Fruit fly (Drosophila melanogaster) whole organism, embryonic: ENCODE measurements around the gene CG2124.

Experiments used
- Ada2b ChIP-seq: fragments of 200-800 bp; sonication (Bioruptor generic); IDR thresholded peaks from 2 replicates; pipeline ENCODE4 v1.3.6; 2022; ENCODE audit warnings: missing biosample characterization, missing genetic modification characterization
- Bgb ChIP-seq: fragments of 200-800 bp; sonication (Bioruptor generic); IDR thresholded peaks from 2 replicates; pipeline ENCODE4 v1.3.6; 2022; ENCODE audit warnings: missing biosample characterization, missing genetic modification characterization; ENCODE audit not compliant: partially characterized antibody
- Bteb2 ChIP-seq: fragments of 200-800 bp; sonication (Bioruptor generic); optimal IDR thresholded peaks from 2 replicates; lab custom pipeline; 2016; ENCODE audit warnings: missing biosample characterization, missing genetic modification characterization
- CG10321 ChIP-seq: fragments of 200-800 bp; sonication (Bioruptor generic); IDR thresholded peaks from 2 replicates; pipeline ENCODE4 v1.3.6; 2022; ENCODE audit warnings: missing biosample characterization, missing genetic modification characterization
- CG10979 ChIP-seq: fragments of 200-800 bp; sonication (Bioruptor generic); optimal IDR thresholded peaks from 2 replicates; lab custom pipeline; 2018; ENCODE audit warnings: missing biosample characterization, mild to moderate bottlenecking, missing genetic modification characterization, moderate library complexity
- CG12744 ChIP-seq: fragments of 200-800 bp; sonication (Bioruptor generic); optimal IDR thresholded peaks from 2 replicates; lab custom pipeline; 2016; ENCODE audit warnings: missing biosample characterization, missing genetic modification characterization
- CG13123 ChIP-seq: fragments of 200-800 bp; sonication (Bioruptor generic); optimal IDR thresholded peaks from 2 replicates; lab custom pipeline; 2016; ENCODE audit warnings: missing biosample characterization, missing genetic modification characterization
- CG13424 ChIP-seq: fragments of 200-800 bp; sonication (Bioruptor generic); optimal IDR thresholded peaks from 2 replicates; lab custom pipeline; 2019; ENCODE audit warnings: missing biosample characterization, mild to moderate bottlenecking, missing genetic modification characterization, moderate library complexity
- CG13894 ChIP-seq: fragments of 200-800 bp; sonication (Bioruptor generic); optimal IDR thresholded peaks from 3 replicates; lab custom pipeline; 2018; ENCODE audit warnings: missing biosample characterization, mild to moderate bottlenecking, missing genetic modification characterization, moderate library complexity
- CG15696 ChIP-seq: fragments of 200-800 bp; sonication (Bioruptor generic); optimal IDR thresholded peaks from 2 replicates; lab custom pipeline; 2019; ENCODE audit warnings: missing biosample characterization, mild to moderate bottlenecking, missing genetic modification characterization, moderate library complexity
- CG2712 ChIP-seq: fragments of 200-800 bp; optimal IDR thresholded peaks from 3 replicates; lab custom pipeline; 2019; ENCODE audit warnings: missing biosample characterization, mild to moderate bottlenecking, missing genetic modification characterization, moderate library complexity
- CG3065 ChIP-seq: fragments of 200-800 bp; sonication (Bioruptor generic); optimal IDR thresholded peaks from 2 replicates; lab custom pipeline; 2016; ENCODE audit warnings: missing biosample characterization, missing genetic modification characterization
- CG31441 ChIP-seq: fragments of 200-800 bp; sonication (Bioruptor generic); IDR thresholded peaks from 2 replicates; pipeline ENCODE4 v1.3.6; 2022; ENCODE audit warnings: missing biosample characterization, missing genetic modification characterization
- CG3995 ChIP-seq: fragments of 200-800 bp; sonication (Bioruptor generic); optimal IDR thresholded peaks from 3 replicates; lab custom pipeline; 2016; ENCODE audit warnings: missing biosample characterization, missing genetic modification characterization
- CG4360 ChIP-seq: fragments of 200-800 bp; sonication (Bioruptor generic); IDR thresholded peaks from 2 replicates; pipeline ENCODE4 v1.3.6; 2022; ENCODE audit warnings: missing biosample characterization, missing genetic modification characterization
- CG4730 ChIP-seq: fragments of 200-800 bp; sonication (Bioruptor generic); IDR thresholded peaks from 2 replicates; pipeline ENCODE4 v1.3.6; 2022; ENCODE audit warnings: missing biosample characterization, missing genetic modification characterization
- CG8388 ChIP-seq: fragments of 200-800 bp; sonication (Bioruptor generic); optimal IDR thresholded peaks from 2 replicates; lab custom pipeline; 2019; ENCODE audit warnings: missing biosample characterization, mild to moderate bottlenecking, missing genetic modification characterization, moderate library complexity
- CG8765 ChIP-seq: fragments of 200-800 bp; sonication (Bioruptor generic); IDR thresholded peaks from 2 replicates; pipeline ENCODE4 v1.3.6; 2022; ENCODE audit warnings: missing biosample characterization, missing genetic modification characterization
- CHES-1-like ChIP-seq: fragments of 200-800 bp; sonication (Bioruptor generic); optimal IDR thresholded peaks from 2 replicates; lab custom pipeline; 2016; ENCODE audit warnings: missing biosample characterization, missing genetic modification characterization
- CoRest ChIP-seq: fragments of 200-800 bp; sonication (Bioruptor generic); optimal IDR thresholded peaks from 3 replicates; lab custom pipeline; 2018; ENCODE audit warnings: missing biosample characterization, mild to moderate bottlenecking, missing genetic modification characterization, moderate library complexity
- Dad ChIP-seq: fragments of 200-800 bp; sonication (Bioruptor generic); optimal IDR thresholded peaks from 3 replicates; lab custom pipeline; 2016; ENCODE audit warnings: missing biosample characterization, missing genetic modification characterization
- Dek ChIP-seq: fragments of 200-800 bp; sonication (Bioruptor generic); optimal IDR thresholded peaks from 3 replicates; lab custom pipeline; 2019; ENCODE audit warnings: missing biosample characterization, mild to moderate bottlenecking, missing genetic modification characterization, moderate library complexity
- Dp ChIP-seq: fragments of 200-800 bp; sonication (Bioruptor generic); optimal IDR thresholded peaks from 2 replicates; lab custom pipeline; 2018; ENCODE audit warnings: missing biosample characterization, mild to moderate bottlenecking, missing genetic modification characterization, moderate library complexity
- Drgx ChIP-seq: fragments of 200-800 bp; sonication (Bioruptor generic); IDR thresholded peaks from 2 replicates; pipeline ENCODE4 v1.3.6; 2022; ENCODE audit warnings: missing biosample characterization, missing genetic modification characterization
- E2f2 ChIP-seq: fragments of 200-800 bp; sonication (Bioruptor generic); IDR thresholded peaks from 2 replicates; pipeline ENCODE4 v1.3.6; 2022; ENCODE audit warnings: missing biosample characterization, missing genetic modification characterization
- Fer1 ChIP-seq: fragments of 200-800 bp; sonication (Bioruptor generic); optimal IDR thresholded peaks from 2 replicates; lab custom pipeline; 2017; ENCODE audit warnings: missing biosample characterization, mild to moderate bottlenecking, missing genetic modification characterization
- Fer3 ChIP-seq: fragments of 200-800 bp; sonication (Bioruptor generic); optimal IDR thresholded peaks from 2 replicates; lab custom pipeline; 2018; ENCODE audit warnings: missing biosample characterization, mild to moderate bottlenecking, missing genetic modification characterization, moderate library complexity
- Gsc ChIP-seq: fragments of 200-800 bp; sonication (Bioruptor generic); IDR thresholded peaks from 2 replicates; pipeline ENCODE4 v1.3.6; 2022; ENCODE audit warnings: missing biosample characterization, missing genetic modification characterization
- Med ChIP-seq: fragments of 200-800 bp; sonication (Bioruptor generic); peaks from one replicate; lab custom pipeline; 2016; ENCODE audit warnings: missing biosample characterization, missing genetic modification characterization, mild to moderate bottlenecking, inconsistent platforms, moderate library complexity
- Meics ChIP-seq: fragments of 200-800 bp; sonication (Bioruptor generic); optimal IDR thresholded peaks from 2 replicates; lab custom pipeline; 2017; ENCODE audit warnings: missing biosample characterization, mild to moderate bottlenecking, missing genetic modification characterization
- Sin3A ChIP-seq: fragments of >200 bp; optimal IDR thresholded peaks from 2 replicates; lab custom pipeline; 2018
- abd-A ChIP-seq: fragments of 200-800 bp; sonication (Bioruptor generic); optimal IDR thresholded peaks from 3 replicates; lab custom pipeline; 2019; ENCODE audit warnings: missing biosample characterization, mild to moderate bottlenecking, missing genetic modification characterization, moderate library complexity
- amos ChIP-seq: fragments of 200-800 bp; sonication (Bioruptor generic); IDR thresholded peaks from 2 replicates; pipeline ENCODE4 v1.3.6; 2022; ENCODE audit warnings: missing biosample characterization, missing genetic modification characterization; ENCODE audit not compliant: partially characterized antibody
- bowl ChIP-seq: fragments of 200-800 bp; sonication (Bioruptor generic); IDR thresholded peaks from 2 replicates; pipeline ENCODE4 v1.3.6; 2022; ENCODE audit warnings: missing biosample characterization, missing genetic modification characterization
- chm ChIP-seq: fragments of 200-800 bp; sonication (Bioruptor generic); IDR thresholded peaks from 2 replicates; pipeline ENCODE4 v1.3.6; 2022; ENCODE audit warnings: missing biosample characterization, missing genetic modification characterization
- ewg ChIP-seq: fragments of 200-800 bp; sonication (Bioruptor generic); optimal IDR thresholded peaks from 3 replicates; lab custom pipeline; 2017; ENCODE audit warnings: mild to moderate bottlenecking, missing biosample characterization, missing genetic modification reagents, missing genetic modification characterization
- ftz-f1 ChIP-seq: fragments of 200-800 bp; sonication (Bioruptor generic); optimal IDR thresholded peaks from 2 replicates; lab custom pipeline; 2016; ENCODE audit warnings: missing biosample characterization, missing genetic modification characterization
- gem ChIP-seq: fragments of 200-800 bp; sonication (Bioruptor generic); optimal IDR thresholded peaks from 2 replicates; lab custom pipeline; 2019; ENCODE audit warnings: missing biosample characterization, mild to moderate bottlenecking, missing genetic modification characterization, moderate library complexity
- hkb ChIP-seq, 2 experiments: fragments of 200-800 bp in 1 of 2; fragments of >200 bp in 1 of 2; sonication (Bioruptor generic) in 1 of 2; IDR thresholded peaks in 1 of 2; optimal IDR thresholded peaks in 1 of 2; 2 replicates each; pipeline versions ENCODE4 v1.3.6 to Lab custom; 2017 to 2022; ENCODE audit warnings: missing biosample characterization in 1 of 2, missing genetic modification characterization in 1 of 2
- kah ChIP-seq: fragments of 200-800 bp; sonication (Bioruptor generic); optimal IDR thresholded peaks from 2 replicates; lab custom pipeline; 2018; ENCODE audit warnings: missing biosample characterization, mild to moderate bottlenecking, missing genetic modification characterization
- klu ChIP-seq: fragments of 200-800 bp; sonication (Bioruptor generic); IDR thresholded peaks from 2 replicates; pipeline ENCODE4 v1.3.6; 2022; ENCODE audit warnings: missing biosample characterization, missing genetic modification characterization
- oc ChIP-seq: fragments of 200-800 bp; sonication (Bioruptor generic); optimal IDR thresholded peaks from 2 replicates; lab custom pipeline; 2018; ENCODE audit warnings: missing biosample characterization, mild to moderate bottlenecking, missing genetic modification characterization, moderate library complexity
- odd ChIP-seq: fragments of 200-800 bp; sonication (Bioruptor generic); optimal IDR thresholded peaks from 2 replicates; lab custom pipeline; 2017; ENCODE audit warnings: missing biosample characterization, mild to moderate bottlenecking, missing genetic modification characterization
- pita ChIP-seq: fragments of 200-800 bp; sonication (Bioruptor generic); optimal IDR thresholded peaks from 2 replicates; lab custom pipeline; 2017; ENCODE audit warnings: missing biosample characterization, mild to moderate bottlenecking, missing genetic modification characterization
- pnt ChIP-seq: fragments of 200-800 bp; sonication (Bioruptor generic); optimal IDR thresholded peaks from 3 replicates; lab custom pipeline; 2016; ENCODE audit warnings: missing biosample characterization, missing genetic modification characterization
- sens ChIP-seq: fragments of 200-800 bp; sonication (Bioruptor generic); peaks from one replicate; lab custom pipeline; 2016; ENCODE audit warnings: missing biosample characterization, missing genetic modification characterization
- ssp ChIP-seq: fragments of 200-800 bp; sonication (Bioruptor generic); IDR thresholded peaks from 2 replicates; pipeline ENCODE4 v1.3.6; 2022; ENCODE audit warnings: missing biosample characterization, missing genetic modification characterization
- tap ChIP-seq: fragments of 200-800 bp; optimal IDR thresholded peaks from 3 replicates; lab custom pipeline; 2019; ENCODE audit warnings: missing biosample characterization, mild to moderate bottlenecking, missing genetic modification characterization, moderate library complexity
- unc-4 ChIP-seq: fragments of 200-800 bp; sonication (Bioruptor generic); IDR thresholded peaks from 2 replicates; pipeline ENCODE4 v1.3.6; 2022; ENCODE audit warnings: missing biosample characterization, missing genetic modification characterization; ENCODE audit not compliant: partially characterized antibody
- zfh2 ChIP-seq: fragments of 200-800 bp; sonication (Bioruptor generic); optimal IDR thresholded peaks from 2 replicates; lab custom pipeline; 2016; ENCODE audit warnings: missing biosample characterization, missing genetic modification characterization

Gene CG2124

DNA sequence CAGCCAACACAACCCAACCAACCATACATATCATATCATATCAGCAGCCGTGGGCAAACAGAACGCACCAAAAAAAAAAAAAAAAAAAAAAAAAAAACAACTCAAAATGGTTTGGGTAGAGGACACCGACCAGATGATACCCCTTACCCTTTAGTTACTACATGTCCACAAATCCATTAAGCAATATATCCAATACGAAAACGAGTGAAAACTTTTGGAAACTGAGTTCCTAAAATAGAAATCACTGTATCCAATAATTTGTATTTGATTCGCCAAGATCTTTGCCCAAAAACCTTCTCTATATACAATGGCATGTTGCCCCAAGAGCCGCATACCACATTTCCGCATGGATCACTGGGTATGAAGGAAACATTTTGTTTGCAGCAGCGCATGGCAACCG lies 14.4 kb upstream of the CG2124 start (continued):
- TF ChIP-seq gem (tag; lab: Kevin White, UChicago) (peak; percentile 15), Med (GFP tag; lab: Kevin White, UChicago) (peak; percentile 1), Drgx (GFP tag; lab: Robert Waterston, UW) (peak; percentile 35; the same call in 1 of the 2 replicates), sens (GFP tag; lab: Kevin White, UChicago) (peak; percentile 60)

DNA sequence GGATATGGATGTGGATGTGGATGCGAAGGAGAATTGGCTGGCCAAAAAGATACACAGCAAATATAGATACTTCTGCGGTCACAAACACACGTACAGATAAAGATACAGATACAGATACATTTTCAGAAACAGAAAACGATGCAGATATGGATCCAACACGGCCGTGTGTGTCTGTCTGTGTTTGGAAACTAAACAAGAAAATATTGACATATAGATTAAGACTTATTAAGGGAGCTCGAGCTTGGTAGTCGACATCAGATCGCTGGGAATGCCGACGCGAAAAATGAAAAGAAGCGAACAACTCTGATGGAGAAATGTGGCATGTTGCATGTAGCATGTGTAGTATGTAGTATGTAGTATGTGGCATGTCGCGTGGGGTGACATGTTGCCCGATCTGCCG lies 13.9 kb upstream of the CG2124 start:
- TF ChIP-seq Meics (GFP tag; lab: Kevin White, UChicago) = no peak
- TF ChIP-seq Bgb (GFP tag; lab: Robert Waterston, UW) = no peak
- TF ChIP-seq chm (GFP tag; lab: Robert Waterston, UW) = no peak
- TF ChIP-seq CG13123 (GFP tag; lab: Kevin White, UChicago) = no peak
- no peak for TF ChIP-seq Sin3A (lab: Kevin White, UChicago)
- peak; percentile 19 for TF ChIP-seq Fer1 (GFP tag; lab: Kevin White, UChicago)
- TF ChIP-seq zfh2 (GFP tag; lab: Kevin White, UChicago) = no peak
- no peak for TF ChIP-seq CG3995 (GFP tag; lab: Kevin White, UChicago)
- no peak for TF ChIP-seq CG13894
- no peak for TF ChIP-seq ssp (GFP tag; lab: Robert Waterston, UW)
- TF ChIP-seq E2f2 (GFP tag; lab: Robert Waterston, UW) = no peak
- no peak for TF ChIP-seq Bteb2 (GFP tag; lab: Kevin White, UChicago)
- TF ChIP-seq CG10979 (tag; lab: Kevin White, UChicago) = no peak
- TF ChIP-seq tap (tag; lab: Kevin White, UChicago) = peak; percentile 25
- TF ChIP-seq CG4360 (GFP tag; lab: Robert Waterston, UW) = no peak
- no peak for TF ChIP-seq CG4730 (GFP tag; lab: Robert Waterston, UW)
- no peak for TF ChIP-seq Fer3 (tag; lab: Kevin White, UChicago)
- no peak for TF ChIP-seq Gsc (GFP tag; lab: Robert Waterston, UW)
- no peak for TF ChIP-seq ftz-f1
- peak; percentile 23 for TF ChIP-seq CG13424
- peak; percentile 30 for TF ChIP-seq CHES-1-like
- no peak for TF ChIP-seq Dek (tag; lab: Kevin White, UChicago)
- TF ChIP-seq hkb (optimal IDR thresholded peaks at IDR 0.05; lab: Kevin White, UChicago) = no peak
- TF ChIP-seq hkb (GFP tag; IDR thresholded peaks at IDR 0.05; lab: Robert Waterston, UW) = peak; percentile 24; the same call in 1 of the 2 replicates
- no peak for TF ChIP-seq CG10321 (GFP tag; lab: Robert Waterston, UW)
- TF ChIP-seq oc (tag; lab: Kevin White, UChicago) = no peak
- no peak for TF ChIP-seq bowl (GFP tag; lab: Robert Waterston, UW)
- TF ChIP-seq CG31441 (GFP tag; lab: Robert Waterston, UW) = peak; percentile 28; the same call in 1 of the 2 replicates
- no peak for TF ChIP-seq CG3065 (GFP tag; lab: Kevin White, UChicago)
- TF ChIP-seq odd (GFP tag; lab: Kevin White, UChicago) = peak; percentile 52
- no peak for TF ChIP-seq klu
- peak; percentile 16 for TF ChIP-seq CoRest (tag; lab: Kevin White, UChicago)
- no peak for TF ChIP-seq Ada2b (GFP tag; lab: Robert Waterston, UW)
- no peak for TF ChIP-seq CG8388 (GFP tag; lab: Kevin White, UChicago)
- no peak for TF ChIP-seq CG8765
- TF ChIP-seq CG12744 = peak; percentile 12
- TF ChIP-seq Dad (GFP tag; lab: Kevin White, UChicago) = no peak
- TF ChIP-seq ewg (GFP tag; lab: Kevin White, UChicago) = no peak
- TF ChIP-seq abd-A (tag; lab: Kevin White, UChicago) = no peak
- peak; percentile 35 for TF ChIP-seq CG2712
- TF ChIP-seq pita (GFP tag; lab: Kevin White, UChicago) = no peak
- TF ChIP-seq CG15696 (tag; lab: Kevin White, UChicago) = peak; percentile 80
- no peak for TF ChIP-seq unc-4 (GFP tag; lab: Robert Waterston, UW)
- no peak for TF ChIP-seq kah
- TF ChIP-seq pnt = no peak
- no peak for TF ChIP-seq amos
- no peak for TF ChIP-seq Dp (GFP tag; lab: Kevin White, UChicago)
